Worm (Caenorhabditis elegans) whole organism, L1 larva: Measurements from ENCODE around the gene F08C6.5.

Source experiments
- C04F5.9 ChIP-seq: sonication (generic microtip); optimal IDR thresholded peaks from 2 replicates; lab custom pipeline; 2016; ENCODE audit warnings: missing genetic modification characterization, missing compliant biosample characterization
- C16A3.4 ChIP-seq: fragments of 150-350 bp; optimal IDR thresholded peaks from 2 replicates; lab custom pipeline; 2014; ENCODE audit warnings: missing biosample characterization, missing genetic modification characterization
- C34B4.2 ChIP-seq: sonication (generic microtip); optimal IDR thresholded peaks from 2 replicates; lab custom pipeline; 2017; ENCODE audit warnings: mild to moderate bottlenecking, missing genetic modification characterization, missing compliant biosample characterization
- F16B12.6 ChIP-seq: fragments of 150-350 bp; optimal IDR thresholded peaks from 2 replicates; lab custom pipeline; 2014; ENCODE audit warnings: missing biosample characterization, missing genetic modification characterization
- Y116A8C.19 ChIP-seq: sonication (generic microtip); optimal IDR thresholded peaks from 2 replicates; lab custom pipeline; 2016; ENCODE audit warnings: missing compliant biosample characterization, missing genetic modification characterization, borderline replicate concordance
- aly-2 ChIP-seq: fragments of 150-350 bp; optimal IDR thresholded peaks from 2 replicates; lab custom pipeline; 2014; ENCODE audit warnings: missing biosample characterization, missing genetic modification characterization
- blmp-1 ChIP-seq: fragments of 150-350 bp; optimal IDR thresholded peaks from 2 replicates; lab custom pipeline; 2014; ENCODE audit warnings: missing biosample characterization, missing genetic modification characterization
- ceh-8 ChIP-seq: fragments of 200-800 bp; sonication (Bioruptor generic); optimal IDR thresholded peaks from 2 replicates; lab custom pipeline; 2018; ENCODE audit warnings: mild to moderate bottlenecking, missing genetic modification characterization, moderate library complexity, missing compliant biosample characterization
- ceh-82 ChIP-seq, 3 experiments: fragments of 150-350 bp in 1 of 3; sonication (generic microtip) in 2 of 3; optimal IDR thresholded peaks; 2 replicates each; lab custom pipeline; 2014 to 2017; ENCODE audit warnings: missing biosample characterization in 3 of 3, missing genetic modification characterization in 3 of 3
- dpl-1 ChIP-seq, 3 experiments: fragments of 150-350 bp in 2 of 3; sonication (generic microtip) in 1 of 3; optimal IDR thresholded peaks; 2 replicates each; lab custom pipeline; 2014 to 2017; ENCODE audit warnings: missing biosample characterization in 3 of 3, missing genetic modification characterization in 3 of 3, missing genetic modification reagents in 3 of 3
- efl-1 ChIP-seq, 4 experiments: fragments of 150-350 bp; optimal IDR thresholded peaks in 3 of 4; peaks in 1 of 4; 1 replicate in 1 of 4; 2 replicates in 3 of 4; lab custom pipeline; 2014; ENCODE audit warnings: missing biosample characterization in 2 of 4, missing genetic modification characterization in 2 of 4, missing genetic modification reagents in 2 of 4
- egl-27 ChIP-seq, 2 experiments: fragments of 150-350 bp in 1 of 2; sonication (generic microtip); optimal IDR thresholded peaks; 3 replicates each; lab custom pipeline; 2017 to 2018; ENCODE audit warnings: missing biosample characterization in 2 of 2, missing genetic modification characterization in 2 of 2, missing genetic modification reagents in 2 of 2
- elt-2 ChIP-seq: sonication (generic microtip); optimal IDR thresholded peaks from 2 replicates; lab custom pipeline; 2016; ENCODE audit warnings: missing genetic modification characterization, mild to moderate bottlenecking, inconsistent platforms, missing compliant biosample characterization, missing genetic modification reagents
- elt-3 ChIP-seq, 6 experiments: fragments of 150-350 bp in 1 of 6; sonication (generic microtip); optimal IDR thresholded peaks; 2 replicates each; lab custom pipeline; 2017 to 2018; ENCODE audit warnings: missing biosample characterization in 6 of 6, missing genetic modification characterization in 6 of 6, inconsistent platforms in 1 of 6
- fkh-4 ChIP-seq: sonication (generic microtip); optimal IDR thresholded peaks from 2 replicates; lab custom pipeline; 2016; ENCODE audit warnings: missing compliant biosample characterization, missing genetic modification characterization, borderline replicate concordance
- fkh-8 ChIP-seq: sonication (generic microtip); optimal IDR thresholded peaks from 2 replicates; lab custom pipeline; 2016; ENCODE audit warnings: mild to moderate bottlenecking, missing genetic modification characterization, missing compliant biosample characterization
- fos-1 ChIP-seq: fragments of 150-350 bp; optimal IDR thresholded peaks from 2 replicates; lab custom pipeline; 2014; ENCODE audit warnings: missing biosample characterization, missing genetic modification characterization
- hlh-4 ChIP-seq: sonication (generic microtip); optimal IDR thresholded peaks from 2 replicates; lab custom pipeline; 2016; ENCODE audit warnings: mild to moderate bottlenecking, missing genetic modification characterization, missing compliant biosample characterization
- irx-1 ChIP-seq: sonication (generic microtip); optimal IDR thresholded peaks from 2 replicates; lab custom pipeline; 2016; ENCODE audit warnings: missing genetic modification characterization, missing compliant biosample characterization
- isw-1 ChIP-seq: fragments of 200-800 bp; sonication (Bioruptor generic); IDR thresholded peaks from 2 replicates; pipeline ENCODE4 v1.3.6; 2022; ENCODE audit warnings: missing genetic modification characterization, missing compliant biosample characterization
- jun-1 ChIP-seq: fragments of 150-350 bp; optimal IDR thresholded peaks from 2 replicates; lab custom pipeline; 2014; ENCODE audit warnings: missing biosample characterization, missing genetic modification reagents, missing genetic modification characterization
- lin-13 ChIP-seq: fragments of 150-350 bp; optimal IDR thresholded peaks from 2 replicates; lab custom pipeline; 2014; ENCODE audit warnings: missing biosample characterization, missing genetic modification reagents, missing genetic modification characterization
- lin-14 ChIP-seq: fragments of 200-800 bp; sonication (Bioruptor generic); optimal IDR thresholded peaks from 2 replicates; lab custom pipeline; 2018; ENCODE audit warnings: mild to moderate bottlenecking, missing genetic modification characterization, moderate library complexity, missing compliant biosample characterization
- lin-39 ChIP-seq: fragments of 150-350 bp; optimal IDR thresholded peaks from 2 replicates; lab custom pipeline; 2014; ENCODE audit warnings: missing biosample characterization, missing genetic modification reagents, missing genetic modification characterization
- lir-3 ChIP-seq: sonication (generic microtip); optimal IDR thresholded peaks from 2 replicates; lab custom pipeline; 2016; ENCODE audit warnings: mild to moderate bottlenecking, missing genetic modification characterization, moderate library complexity, missing compliant biosample characterization; ENCODE audit not compliant: poor library complexity
- lsy-2 ChIP-seq, 2 experiments: fragments of 150-350 bp; optimal IDR thresholded peaks; 2 replicates each; lab custom pipeline; 2014; ENCODE audit warnings: missing biosample characterization in 2 of 2, missing genetic modification characterization in 2 of 2
- mdl-1 ChIP-seq, 2 experiments: fragments of 150-350 bp; optimal IDR thresholded peaks; 2 replicates each; lab custom pipeline; 2014 to 2017; ENCODE audit warnings: missing biosample characterization in 2 of 2, missing genetic modification characterization in 2 of 2, inconsistent platforms in 1 of 2
- nhr-11 ChIP-seq: fragments of 150-350 bp; optimal IDR thresholded peaks from 2 replicates; lab custom pipeline; 2014; ENCODE audit warnings: missing biosample characterization, missing genetic modification characterization
- nhr-12 ChIP-seq: sonication (generic microtip); optimal IDR thresholded peaks from 2 replicates; lab custom pipeline; 2017; ENCODE audit warnings: missing biosample characterization, missing genetic modification characterization
- nhr-19 ChIP-seq: fragments of 200-800 bp; sonication (Bioruptor generic); conservative IDR thresholded peaks from 2 replicates; pipeline ENCODE4 v1.3.6; 2022; ENCODE audit warnings: missing genetic modification characterization, missing compliant biosample characterization
- nhr-20 ChIP-seq: sonication (generic microtip); optimal IDR thresholded peaks from 2 replicates; lab custom pipeline; 2016; ENCODE audit warnings: mild to moderate bottlenecking, missing genetic modification characterization, missing compliant biosample characterization
- nhr-237 ChIP-seq: fragments of 150-350 bp; optimal IDR thresholded peaks from 2 replicates; lab custom pipeline; 2014; ENCODE audit warnings: missing biosample characterization, missing genetic modification characterization
- nhr-71 ChIP-seq: sonication (generic microtip); optimal IDR thresholded peaks from 2 replicates; lab custom pipeline; 2016; ENCODE audit warnings: mild to moderate bottlenecking, missing genetic modification characterization, moderate library complexity, missing compliant biosample characterization
- nhr-77 ChIP-seq: fragments of 150-350 bp; optimal IDR thresholded peaks from 2 replicates; lab custom pipeline; 2014; ENCODE audit warnings: missing biosample characterization, missing genetic modification characterization
- nhr-84 ChIP-seq: sonication (generic microtip); optimal IDR thresholded peaks from 2 replicates; lab custom pipeline; 2017; ENCODE audit warnings: missing biosample characterization, missing genetic modification characterization
- nhr-90 ChIP-seq: sonication (generic microtip); optimal IDR thresholded peaks from 2 replicates; lab custom pipeline; 2016; ENCODE audit warnings: mild to moderate bottlenecking, missing genetic modification characterization, missing compliant biosample characterization; ENCODE audit not compliant: poor library complexity
- pqm-1 ChIP-seq: sonication (generic microtip); optimal IDR thresholded peaks from 3 replicates; lab custom pipeline; 2017; ENCODE audit warnings: missing biosample characterization, missing genetic modification characterization
- rnt-1 ChIP-seq: sonication (generic microtip); optimal IDR thresholded peaks from 2 replicates; lab custom pipeline; 2016; ENCODE audit warnings: mild to moderate bottlenecking, missing genetic modification characterization, moderate library complexity, missing compliant biosample characterization
- skn-1 ChIP-seq: fragments of 150-350 bp; optimal IDR thresholded peaks from 2 replicates; lab custom pipeline; 2014; ENCODE audit warnings: missing biosample characterization, missing genetic modification characterization
- snpc-4 ChIP-seq: fragments of 150-350 bp; optimal IDR thresholded peaks from 2 replicates; lab custom pipeline; 2014; ENCODE audit warnings: missing biosample characterization, missing genetic modification characterization
- sptf-1 ChIP-seq: fragments of 150-350 bp; optimal IDR thresholded peaks from 2 replicates; lab custom pipeline; 2014; ENCODE audit warnings: missing biosample characterization, missing genetic modification characterization
- sup-37 ChIP-seq: fragments of 200-800 bp; sonication (Bioruptor generic); optimal IDR thresholded peaks from 2 replicates; lab custom pipeline; 2018; ENCODE audit warnings: mild to moderate bottlenecking, missing genetic modification characterization, missing compliant biosample characterization
- swsn-7 ChIP-seq: sonication (generic microtip); optimal IDR thresholded peaks from 2 replicates; lab custom pipeline; 2016; ENCODE audit warnings: missing genetic modification characterization, missing compliant biosample characterization
- tbx-2 ChIP-seq: sonication (generic microtip); optimal IDR thresholded peaks from 2 replicates; lab custom pipeline; 2016; ENCODE audit warnings: missing genetic modification characterization, missing compliant biosample characterization
- tlp-1 ChIP-seq: fragments of 150-350 bp; optimal IDR thresholded peaks from 2 replicates; lab custom pipeline; 2014; ENCODE audit warnings: missing biosample characterization, missing genetic modification characterization
- unc-130 ChIP-seq: fragments of 150-350 bp; optimal IDR thresholded peaks from 2 replicates; lab custom pipeline; 2017; ENCODE audit warnings: missing biosample characterization, missing genetic modification characterization, inconsistent platforms
- unc-62 ChIP-seq: fragments of 150-350 bp; optimal IDR thresholded peaks from 2 replicates; lab custom pipeline; 2014; ENCODE audit warnings: missing biosample characterization, missing genetic modification reagents, missing genetic modification characterization
- unc-98 ChIP-seq: fragments of 200-800 bp; sonication (Bioruptor generic); IDR thresholded peaks from 2 replicates; pipeline ENCODE4 v1.3.6; 2022; ENCODE audit warnings: missing genetic modification characterization, missing compliant biosample characterization
- xbp-1 ChIP-seq: sonication (generic microtip); optimal IDR thresholded peaks from 2 replicates; lab custom pipeline; 2016; ENCODE audit warnings: missing genetic modification characterization, missing compliant biosample characterization
- zag-1 ChIP-seq: fragments of 150-350 bp; optimal IDR thresholded peaks from 2 replicates; lab custom pipeline; 2014; ENCODE audit warnings: missing biosample characterization, missing genetic modification characterization
- zip-4 ChIP-seq: fragments of 200-800 bp; sonication (Bioruptor generic); optimal IDR thresholded peaks from 2 replicates; lab custom pipeline; 2018; ENCODE audit warnings: mild to moderate bottlenecking, missing genetic modification characterization, moderate library complexity, missing compliant biosample characterization
- ztf-11 ChIP-seq, 2 experiments: sonication (generic microtip); optimal IDR thresholded peaks; 2 replicates each; lab custom pipeline; 2016 to 2017; ENCODE audit warnings: missing genetic modification characterization in 2 of 2, missing biosample characterization in 1 of 2, missing compliant biosample characterization in 1 of 2

The F08C6.5 gene

DNA sequence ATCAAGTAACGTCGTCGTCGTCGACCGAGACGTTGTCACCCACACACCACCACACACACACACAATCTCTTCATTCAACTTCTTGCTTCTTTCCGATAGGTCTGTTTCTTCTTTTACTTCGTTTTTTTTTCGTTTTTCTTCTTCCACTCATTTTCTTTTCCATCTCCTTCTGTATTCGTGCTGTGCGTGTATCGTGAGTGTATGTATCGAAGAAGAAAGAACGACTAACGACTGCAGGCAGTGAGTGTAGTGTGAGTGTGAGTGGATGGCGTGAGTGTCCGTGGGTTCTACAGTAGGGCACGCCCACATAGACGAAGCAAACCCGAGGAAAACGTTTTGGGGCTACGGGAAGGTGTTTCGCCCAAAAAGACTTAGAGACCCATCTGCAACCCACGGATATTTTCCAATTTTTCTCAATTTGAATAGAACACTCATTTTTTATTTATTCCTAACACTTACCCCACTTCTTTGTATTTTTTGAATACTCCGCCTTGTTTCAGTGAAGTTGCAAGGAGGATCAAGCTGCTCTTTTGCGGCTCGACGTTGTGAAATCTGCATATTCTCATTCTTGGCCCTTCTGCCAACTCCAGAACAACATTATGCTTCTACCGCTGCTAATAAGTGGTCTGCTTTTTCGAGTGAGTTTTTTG is 26.5 kb downstream of the F08C6.5 start, which contains the start of gene adt-2:
Gene adt-2 (plus strand): TSS at position 600 of the 650 bp plus-strand sequence.
- TF ChIP-seq skn-1 (tag; lab: Kevin White, UChicago) (no peak), F16B12.6 (tag; lab: Kevin White, UChicago) (no peak), nhr-11 (tag; lab: Kevin White, UChicago) (no peak), fos-1 (tag; lab: Kevin White, UChicago) (no peak), snpc-4 (tag; lab: Kevin White, UChicago) (no peak), blmp-1 (tag; lab: Kevin White, UChicago) (peak; percentile 92), nhr-84 (tag; lab: Kevin White, UChicago) (no peak), sup-37 (GFP tag; lab: Kevin White, UChicago) (no peak), unc-130 (tag; lab: Kevin White, UChicago) (no peak), tbx-2 (tag; lab: Kevin White, UChicago) (peak; percentile 19), unc-98 (GFP tag; lab: Robert Waterston, UW) (no peak), pqm-1 (tag; lab: Kevin White, UChicago) (no peak), egl-27 (tag; optimal IDR thresholded peaks at IDR 0.05; lab: Kevin White, UChicago) (no peak), aly-2 (no peak), xbp-1 (tag; lab: Kevin White, UChicago) (no peak), lsy-2 (tag; optimal IDR thresholded peaks at IDR 0.05; lab: Kevin White, UChicago) (peak; percentile 20 to 74), C16A3.4 (tag; lab: Kevin White, UChicago) (peak; percentile 43), lir-3 (no peak), isw-1 (no peak), C34B4.2 (no peak), ceh-8 (GFP tag; lab: Kevin White, UChicago) (no peak), dpl-1 (GFP tag; optimal IDR thresholded peaks at IDR 0.05; lab: Kevin White, UChicago) (no peak), sptf-1 (tag; lab: Kevin White, UChicago) (no peak), fkh-4 (tag; lab: Kevin White, UChicago) (no peak), nhr-90 (tag; lab: Kevin White, UChicago) (peak; percentile 32), lin-13 (no peak), rnt-1 (tag; lab: Kevin White, UChicago) (no peak), nhr-19 (GFP tag; lab: Robert Waterston, UW) (no peak), swsn-7 (tag; lab: Kevin White, UChicago) (no peak), nhr-71 (tag; lab: Kevin White, UChicago) (peak; percentile 31), Y116A8C.19 (tag; lab: Kevin White, UChicago) (no peak), tlp-1 (tag; lab: Kevin White, UChicago) (no peak), C04F5.9 (tag; lab: Kevin White, UChicago) (no peak), mdl-1 (tag; optimal IDR thresholded peaks at IDR 0.05; lab: Kevin White, UChicago) (peak in 1 of 2 experiments; percentile 29), zag-1 (tag; lab: Kevin White, UChicago) (no peak), hlh-4 (tag; lab: Kevin White, UChicago) (no peak), efl-1 (optimal IDR thresholded peaks at IDR 0.05; lab: Kevin White, UChicago) (no peak), efl-1 (GFP tag; optimal IDR thresholded peaks at IDR 0.05 in 1 of 2; lab: Kevin White, UChicago) (peak in 1 of 2 experiments; percentile 42), ceh-82 (tag; optimal IDR thresholded peaks at IDR 0.05; lab: Kevin White, UChicago) (no peak), nhr-20 (peak; percentile 43), fkh-8 (tag; lab: Kevin White, UChicago) (no peak), ztf-11 (tag; optimal IDR thresholded peaks at IDR 0.05; lab: Kevin White, UChicago) (no peak), nhr-237 (tag; lab: Kevin White, UChicago) (no peak), nhr-77 (tag; lab: Kevin White, UChicago) (no peak), nhr-12 (no peak), lin-14 (GFP tag; lab: Kevin White, UChicago) (peak; percentile 54), lin-39 (tag; lab: Kevin White, UChicago) (no peak), elt-3 (tag; optimal IDR thresholded peaks at IDR 0.05; lab: Kevin White, UChicago) (peak in 5 of 6 experiments; percentile 6 to 74 (median 54)), unc-62 (no peak), jun-1 (tag; lab: Kevin White, UChicago) (no peak), irx-1 (tag; lab: Kevin White, UChicago) (no peak), zip-4 (GFP tag; lab: Kevin White, UChicago) (no peak), elt-2 (tag; lab: Kevin White, UChicago) (no peak)
